Fruit fly (Drosophila melanogaster): ENCODE measurements around the gene Vps33B.

Vps33B gene

dm6 chr3R:25472635-25473552 is at the start of gene Vps33B, which contains the start of gene Fur1 (continued):
- TF ChIP-seq CG16815 (GFP tag; optimal IDR thresholded peaks at IDR 0.05) (peak; percentile 98), insv (GFP tag; optimal IDR thresholded peaks at IDR 0.05) (peak; percentile 62 to 80), CG11560 (tag; IDR thresholded peaks at IDR 0.05) (no peak; the same call in 2 of the 3 replicates), CG10267 (tag; optimal IDR thresholded peaks at IDR 0.05) (peak; percentile 92), Ravus (GFP tag; IDR thresholded peaks at IDR 0.05) (peak; percentile 80), HLH4C (GFP tag; IDR thresholded peaks at IDR 0.05; ENCODE audit: partially characterized antibody) (peak; percentile 79), CG7271 (tag; optimal IDR thresholded peaks at IDR 0.05) (peak; percentile 78), bab2 (GFP tag; optimal IDR thresholded peaks at IDR 0.05) (peak; percentile 98), Hmr (GFP tag; optimal IDR thresholded peaks at IDR 0.05) (peak; percentile 97), MESR4 (GFP tag; optimal IDR thresholded peaks at IDR 0.05) (peak; percentile 53), pita (GFP tag; optimal IDR thresholded peaks at IDR 0.05) (no peak), pb (GFP tag; optimal IDR thresholded peaks at IDR 0.05) (peak; percentile 96), CG4360 (GFP tag; IDR thresholded peaks at IDR 0.05) (no peak; the same call in 1 of the 2 replicates), B-H2 (GFP tag; optimal IDR thresholded peaks at IDR 0.05) (peak; percentile 97), CG8089 (GFP tag; optimal IDR thresholded peaks at IDR 0.05) (peak; percentile 98), E2f2 (GFP tag; IDR thresholded peaks at IDR 0.05) (peak; percentile 81), lov (optimal IDR thresholded peaks at IDR 0.05) (peak; percentile 7), lov (GFP tag; IDR thresholded peaks at IDR 0.05) (peak; percentile 84; the same call in 1 of the 3 replicates), CG4820 (GFP tag; optimal IDR thresholded peaks at IDR 0.05) (peak; percentile 97), slbo (GFP tag; IDR thresholded peaks at IDR 0.05) (peak; percentile 96), chinmo (GFP tag; IDR thresholded peaks at IDR 0.05; ENCODE audit: partially characterized antibody) (peak; percentile 85), CG7786 (GFP tag; optimal IDR thresholded peaks at IDR 0.05) (peak; percentile 98), nom (GFP tag; optimal IDR thresholded peaks at IDR 0.05) (peak; percentile 86), Dad (GFP tag; optimal IDR thresholded peaks at IDR 0.05) (peak; percentile 98), CG6254 (GFP tag; optimal IDR thresholded peaks at IDR 0.05) (peak; percentile 93), nau (GFP tag; optimal IDR thresholded peaks at IDR 0.05) (no peak), cwo (GFP tag; optimal IDR thresholded peaks at IDR 0.05) (peak; percentile 91), dmrt99B (tag; optimal IDR thresholded peaks at IDR 0.05) (peak; percentile 97), odd (GFP tag; optimal IDR thresholded peaks at IDR 0.05) (peak; percentile 95), CG10209 (GFP tag; optimal IDR thresholded peaks at IDR 0.05) (peak; percentile 97), ftz-f1 (GFP tag; optimal IDR thresholded peaks at IDR 0.05) (peak; percentile 98), Sry-δ (GFP tag; optimal IDR thresholded peaks at IDR 0.05) (peak; percentile 93), CG8359 (GFP tag; optimal IDR thresholded peaks at IDR 0.05; ENCODE audit: borderline replicate concordance) (peak; percentile 89), Ets65A (GFP tag) (peak; percentile 100), psq (GFP tag; optimal IDR thresholded peaks at IDR 0.05) (peak; percentile 89), onecut (GFP tag; IDR thresholded peaks at IDR 0.05) (peak; percentile 86), CG17568 (GFP tag; optimal IDR thresholded peaks at IDR 0.05) (peak; percentile 92), CG9932 (GFP tag; IDR thresholded peaks at IDR 0.05) (peak; percentile 97), Doc2 (GFP tag; IDR thresholded peaks at IDR 0.05) (no peak), CG9727 (GFP tag; optimal IDR thresholded peaks at IDR 0.05) (peak; percentile 99), otp (GFP tag; IDR thresholded peaks at IDR 0.05) (peak; percentile 88), cad (GFP tag; optimal IDR thresholded peaks at IDR 0.05) (no peak), CG1233 (GFP tag; optimal IDR thresholded peaks at IDR 0.05) (peak; percentile 96), CG14965 (GFP tag; optimal IDR thresholded peaks at IDR 0.05; ENCODE audit: borderline replicate concordance) (peak; percentile 75), Fer3 (tag; optimal IDR thresholded peaks at IDR 0.05) (peak; percentile 94), CG17186 (GFP tag; optimal IDR thresholded peaks at IDR 0.05) (peak; percentile 93), CG17612 (GFP tag; IDR thresholded peaks at IDR 0.05) (peak; percentile 70), CG15269 (tag; optimal IDR thresholded peaks at IDR 0.05) (peak; percentile 96)
